Fruit fly (Drosophila melanogaster) S2 (cell line): Measurements from ENCODE around the gene Mgat4b.

Experiments used
- CG8478 ChIP-seq: fragments of >200 bp; optimal IDR thresholded peaks from 2 replicates; lab custom pipeline; 2018
- CTCF ChIP-seq, 2 experiments: fragments of >200 bp; optimal IDR thresholded peaks; 2 replicates each; lab custom pipeline; 2018

Mgat4b gene

dm6 chr3L:14756724-14757463, 12.2 kb downstream of the Mgat4b start:
- TF ChIP-seq CG8478 (lab: Kevin White, UChicago) (no peak), CTCF (optimal IDR thresholded peaks at IDR 0.05; lab: Kevin White, UChicago) (peak in 1 of 2 experiments; percentile 9)

dm6 chr3L:14755951-14756723, 12.9 kb downstream of the Mgat4b start:
- no peak for TF ChIP-seq CG8478 (lab: Kevin White, UChicago)
- no peak for TF ChIP-seq CTCF (optimal IDR thresholded peaks at IDR 0.05; lab: Kevin White, UChicago)

dm6 chr3L:14755046-14755643, 13.9 kb downstream of the Mgat4b start:
- TF ChIP-seq CTCF (optimal IDR thresholded peaks at IDR 0.05; lab: Kevin White, UChicago) (no peak), CG8478 (lab: Kevin White, UChicago) (no peak)

dm6 chr3L:14752816-14753215, 16.3 kb downstream of the Mgat4b start:
- TF ChIP-seq CTCF (optimal IDR thresholded peaks at IDR 0.05; lab: Kevin White, UChicago) (no peak), CG8478 (lab: Kevin White, UChicago) (no peak)

- no peak for TF ChIP-seq CG8478 (lab: Kevin White, UChicago)
- no peak for TF ChIP-seq CTCF (optimal IDR thresholded peaks at IDR 0.05; lab: Kevin White, UChicago)
Measured at dm6 chr3L:14751056-14751671, 17.9 kb downstream of the Mgat4b start.

- TF ChIP-seq CTCF (optimal IDR thresholded peaks at IDR 0.05; lab: Kevin White, UChicago) (no peak), CG8478 (lab: Kevin White, UChicago) (no peak)
Measured at dm6 chr3L:14743106-14743692, 25.9 kb downstream of the Mgat4b start.

- TF ChIP-seq CTCF (optimal IDR thresholded peaks at IDR 0.05; lab: Kevin White, UChicago) = no peak
- TF ChIP-seq CG8478 (lab: Kevin White, UChicago) = no peak
Measured at dm6 chr3L:14733417-14733816, 35.7 kb downstream of the Mgat4b start, which contains the start of gene CG13471. Gene CG13471 (minus strand): TSS chr3L:14733517.

- TF ChIP-seq CTCF (optimal IDR thresholded peaks at IDR 0.05; lab: Kevin White, UChicago) = no peak
- no peak for TF ChIP-seq CG8478 (lab: Kevin White, UChicago)
Measured at dm6 chr3L:14731790-14732189, 37.3 kb downstream of the Mgat4b start.

dm6 chr3L:14728460-14728859, 40.6 kb downstream of the Mgat4b start, which contains the start of gene CG13473:
Gene CG13473 (plus strand): TSS chr3L:14728760.
- TF ChIP-seq CG8478 (lab: Kevin White, UChicago) (no peak), CTCF (optimal IDR thresholded peaks at IDR 0.05; lab: Kevin White, UChicago) (no peak)
